Fruit fly (Drosophila melanogaster) whole organism: ENCODE results near the gene CG31805.

Experiments used
- Dll ChIP-seq: fragments of >200 bp; optimal IDR thresholded peaks from 2 replicates; lab custom pipeline; 2017
- EcR ChIP-seq, 2 experiments: fragments of >200 bp; optimal IDR thresholded peaks; 2 replicates each; lab custom pipeline; 2017; ENCODE audit warnings: missing biosample characterization in 2 of 2, missing genetic modification characterization in 2 of 2, missing genetic modification reagents in 2 of 2
- pan ChIP-seq: fragments of >200 bp; optimal IDR thresholded peaks from 2 replicates; lab custom pipeline; 2017
- psq ChIP-seq: fragments of >200 bp; optimal IDR thresholded peaks from 2 replicates; lab custom pipeline; 2017
- usp ChIP-seq: fragments of >200 bp; optimal IDR thresholded peaks from 2 replicates; lab custom pipeline; 2017; ENCODE audit warnings: missing biosample characterization, missing genetic modification characterization, mixed read lengths

- TF ChIP-seq psq (lab: Kevin White, UChicago) (no peak), pan (lab: Kevin White, UChicago) (no peak), EcR (GFP tag; optimal IDR thresholded peaks at IDR 0.05; lab: Kevin White, UChicago) (no peak), usp (no peak), Dll (no peak)
Measured at dm6 chr2L:16882871-16883849, 17.1 kb downstream of the CG31805 start.
